Worm (Caenorhabditis elegans) whole organism, L1 larva: Measurements from ENCODE around the gene ivph-3.

Source experiments
- C04F5.9 ChIP-seq: sonication (generic microtip); optimal IDR thresholded peaks from 2 replicates; lab custom pipeline; 2016; ENCODE audit warnings: missing genetic modification characterization, missing compliant biosample characterization
- F16B12.6 ChIP-seq: fragments of 150-350 bp; optimal IDR thresholded peaks from 2 replicates; lab custom pipeline; 2014; ENCODE audit warnings: missing biosample characterization, missing genetic modification characterization
- alr-1 ChIP-seq: fragments of 200-800 bp; sonication (Bioruptor generic); optimal IDR thresholded peaks from 2 replicates; lab custom pipeline; 2018; ENCODE audit warnings: borderline replicate concordance, mild to moderate bottlenecking, missing genetic modification characterization, missing compliant biosample characterization
- aly-2 ChIP-seq: fragments of 150-350 bp; optimal IDR thresholded peaks from 2 replicates; lab custom pipeline; 2014; ENCODE audit warnings: missing biosample characterization, missing genetic modification characterization
- ceh-82 ChIP-seq, 3 experiments: fragments of 150-350 bp in 1 of 3; sonication (generic microtip) in 2 of 3; optimal IDR thresholded peaks; 2 replicates each; lab custom pipeline; 2014 to 2017; ENCODE audit warnings: missing biosample characterization in 3 of 3, missing genetic modification characterization in 3 of 3
- ceh-90 ChIP-seq: sonication (generic microtip); optimal IDR thresholded peaks from 2 replicates; lab custom pipeline; 2016; ENCODE audit warnings: missing genetic modification characterization, missing compliant biosample characterization
- ces-1 ChIP-seq: fragments of 150-350 bp; optimal IDR thresholded peaks from 2 replicates; lab custom pipeline; 2014; ENCODE audit warnings: missing biosample characterization, missing genetic modification reagents, missing genetic modification characterization
- dsc-1 ChIP-seq: sonication (generic microtip); optimal IDR thresholded peaks from 2 replicates; lab custom pipeline; 2016; ENCODE audit warnings: mild to moderate bottlenecking, missing genetic modification characterization, missing compliant biosample characterization
- efl-1 ChIP-seq, 4 experiments: fragments of 150-350 bp; optimal IDR thresholded peaks in 3 of 4; peaks in 1 of 4; 1 replicate in 1 of 4; 2 replicates in 3 of 4; lab custom pipeline; 2014; ENCODE audit warnings: missing biosample characterization in 2 of 4, missing genetic modification characterization in 2 of 4, missing genetic modification reagents in 2 of 4
- efl-3 ChIP-seq: fragments of 200-800 bp; sonication (Bioruptor generic); optimal IDR thresholded peaks from 2 replicates; lab custom pipeline; 2018; ENCODE audit warnings: mild to moderate bottlenecking, missing genetic modification characterization, missing compliant biosample characterization
- egl-13 ChIP-seq: sonication (generic microtip); optimal IDR thresholded peaks from 2 replicates; lab custom pipeline; 2016; ENCODE audit warnings: missing genotype, missing genetic modification reagents, missing genetic modification characterization, missing compliant biosample characterization
- egl-27 ChIP-seq, 2 experiments: fragments of 150-350 bp in 1 of 2; sonication (generic microtip); optimal IDR thresholded peaks; 3 replicates each; lab custom pipeline; 2017 to 2018; ENCODE audit warnings: missing biosample characterization in 2 of 2, missing genetic modification characterization in 2 of 2, missing genetic modification reagents in 2 of 2
- ets-5 ChIP-seq: fragments of 200-800 bp; sonication (Bioruptor generic); IDR thresholded peaks from 2 replicates; pipeline ENCODE4 v1.3.6; 2022; ENCODE audit warnings: missing genetic modification characterization, missing compliant biosample characterization
- fkh-4 ChIP-seq: sonication (generic microtip); optimal IDR thresholded peaks from 2 replicates; lab custom pipeline; 2016; ENCODE audit warnings: missing compliant biosample characterization, missing genetic modification characterization, borderline replicate concordance
- fkh-8 ChIP-seq: sonication (generic microtip); optimal IDR thresholded peaks from 2 replicates; lab custom pipeline; 2016; ENCODE audit warnings: mild to moderate bottlenecking, missing genetic modification characterization, missing compliant biosample characterization
- grh-1 ChIP-seq: fragments of 200-800 bp; sonication (Bioruptor generic); IDR thresholded peaks from 2 replicates; pipeline ENCODE4 v1.3.6; 2022; ENCODE audit warnings: missing genetic modification reagents, missing genetic modification characterization, missing compliant biosample characterization
- hlh-17 ChIP-seq: fragments of 200-800 bp; sonication (Bioruptor generic); optimal IDR thresholded peaks from 2 replicates; lab custom pipeline; 2018; ENCODE audit warnings: missing genetic modification characterization, mild to moderate bottlenecking, missing compliant biosample characterization, moderate library complexity, borderline replicate concordance
- hpl-2 ChIP-seq: fragments of 150-350 bp; optimal IDR thresholded peaks from 2 replicates; lab custom pipeline; 2014; ENCODE audit warnings: missing biosample characterization, missing genetic modification reagents, missing genetic modification characterization
- irx-1 ChIP-seq: sonication (generic microtip); optimal IDR thresholded peaks from 2 replicates; lab custom pipeline; 2016; ENCODE audit warnings: missing genetic modification characterization, missing compliant biosample characterization
- lin-13 ChIP-seq: fragments of 150-350 bp; optimal IDR thresholded peaks from 2 replicates; lab custom pipeline; 2014; ENCODE audit warnings: missing biosample characterization, missing genetic modification reagents, missing genetic modification characterization
- lin-35 ChIP-seq, 2 experiments: fragments of 150-350 bp; optimal IDR thresholded peaks; 2 replicates each; lab custom pipeline; 2014; ENCODE audit warnings: missing biosample characterization in 2 of 2, missing genetic modification characterization in 2 of 2, missing genetic modification reagents in 2 of 2
- lsy-2 ChIP-seq, 2 experiments: fragments of 150-350 bp; optimal IDR thresholded peaks; 2 replicates each; lab custom pipeline; 2014; ENCODE audit warnings: missing biosample characterization in 2 of 2, missing genetic modification characterization in 2 of 2
- mab-9 ChIP-seq: fragments of 200-800 bp; sonication (Bioruptor generic); IDR thresholded peaks from 2 replicates; pipeline ENCODE4 v1.3.6; 2022; ENCODE audit warnings: missing genetic modification reagents, missing genetic modification characterization, missing compliant biosample characterization
- mdl-1 ChIP-seq, 2 experiments: fragments of 150-350 bp; optimal IDR thresholded peaks; 2 replicates each; lab custom pipeline; 2014 to 2017; ENCODE audit warnings: missing biosample characterization in 2 of 2, missing genetic modification characterization in 2 of 2, inconsistent platforms in 1 of 2
- nhr-12 ChIP-seq: sonication (generic microtip); optimal IDR thresholded peaks from 2 replicates; lab custom pipeline; 2017; ENCODE audit warnings: missing biosample characterization, missing genetic modification characterization
- nhr-71 ChIP-seq: sonication (generic microtip); optimal IDR thresholded peaks from 2 replicates; lab custom pipeline; 2016; ENCODE audit warnings: mild to moderate bottlenecking, missing genetic modification characterization, moderate library complexity, missing compliant biosample characterization
- nhr-76 ChIP-seq: sonication (generic microtip); optimal IDR thresholded peaks from 2 replicates; lab custom pipeline; 2017; ENCODE audit warnings: missing biosample characterization, missing genetic modification characterization
- nhr-85 ChIP-seq: sonication (generic microtip); peaks from one replicate; lab custom pipeline; 2016; ENCODE audit warnings: missing genetic modification characterization, inconsistent platforms, missing compliant biosample characterization
- nhr-90 ChIP-seq: sonication (generic microtip); optimal IDR thresholded peaks from 2 replicates; lab custom pipeline; 2016; ENCODE audit warnings: mild to moderate bottlenecking, missing genetic modification characterization, missing compliant biosample characterization; ENCODE audit not compliant: poor library complexity
- pag-3 ChIP-seq: sonication (generic microtip); optimal IDR thresholded peaks from 2 replicates; lab custom pipeline; 2017; ENCODE audit warnings: missing genetic modification characterization, mild to moderate bottlenecking, missing compliant biosample characterization, antibody characterized with exemption, borderline replicate concordance; ENCODE audit not compliant: insufficient read depth
- pqm-1 ChIP-seq: sonication (generic microtip); optimal IDR thresholded peaks from 3 replicates; lab custom pipeline; 2017; ENCODE audit warnings: missing biosample characterization, missing genetic modification characterization
- rnt-1 ChIP-seq: sonication (generic microtip); optimal IDR thresholded peaks from 2 replicates; lab custom pipeline; 2016; ENCODE audit warnings: mild to moderate bottlenecking, missing genetic modification characterization, moderate library complexity, missing compliant biosample characterization
- skn-1 ChIP-seq: fragments of 150-350 bp; optimal IDR thresholded peaks from 2 replicates; lab custom pipeline; 2014; ENCODE audit warnings: missing biosample characterization, missing genetic modification characterization
- snpc-4 ChIP-seq: fragments of 150-350 bp; optimal IDR thresholded peaks from 2 replicates; lab custom pipeline; 2014; ENCODE audit warnings: missing biosample characterization, missing genetic modification characterization
- sptf-1 ChIP-seq: fragments of 150-350 bp; optimal IDR thresholded peaks from 2 replicates; lab custom pipeline; 2014; ENCODE audit warnings: missing biosample characterization, missing genetic modification characterization
- sup-37 ChIP-seq: fragments of 200-800 bp; sonication (Bioruptor generic); optimal IDR thresholded peaks from 2 replicates; lab custom pipeline; 2018; ENCODE audit warnings: mild to moderate bottlenecking, missing genetic modification characterization, missing compliant biosample characterization
- tbx-2 ChIP-seq: sonication (generic microtip); optimal IDR thresholded peaks from 2 replicates; lab custom pipeline; 2016; ENCODE audit warnings: missing genetic modification characterization, missing compliant biosample characterization
- unc-130 ChIP-seq: fragments of 150-350 bp; optimal IDR thresholded peaks from 2 replicates; lab custom pipeline; 2017; ENCODE audit warnings: missing biosample characterization, missing genetic modification characterization, inconsistent platforms
- unc-30 ChIP-seq: sonication (generic microtip); optimal IDR thresholded peaks from 2 replicates; lab custom pipeline; 2017; ENCODE audit warnings: missing biosample characterization, missing genetic modification characterization
- unc-62 ChIP-seq: fragments of 150-350 bp; optimal IDR thresholded peaks from 2 replicates; lab custom pipeline; 2014; ENCODE audit warnings: missing biosample characterization, missing genetic modification reagents, missing genetic modification characterization
- unc-98 ChIP-seq: fragments of 200-800 bp; sonication (Bioruptor generic); IDR thresholded peaks from 2 replicates; pipeline ENCODE4 v1.3.6; 2022; ENCODE audit warnings: missing genetic modification characterization, missing compliant biosample characterization
- zip-4 ChIP-seq: fragments of 200-800 bp; sonication (Bioruptor generic); optimal IDR thresholded peaks from 2 replicates; lab custom pipeline; 2018; ENCODE audit warnings: mild to moderate bottlenecking, missing genetic modification characterization, moderate library complexity, missing compliant biosample characterization
- ztf-4 ChIP-seq: fragments of 150-350 bp; optimal IDR thresholded peaks from 2 replicates; lab custom pipeline; 2014; ENCODE audit warnings: missing biosample characterization, missing genetic modification characterization

ivph-3 gene

DNA sequence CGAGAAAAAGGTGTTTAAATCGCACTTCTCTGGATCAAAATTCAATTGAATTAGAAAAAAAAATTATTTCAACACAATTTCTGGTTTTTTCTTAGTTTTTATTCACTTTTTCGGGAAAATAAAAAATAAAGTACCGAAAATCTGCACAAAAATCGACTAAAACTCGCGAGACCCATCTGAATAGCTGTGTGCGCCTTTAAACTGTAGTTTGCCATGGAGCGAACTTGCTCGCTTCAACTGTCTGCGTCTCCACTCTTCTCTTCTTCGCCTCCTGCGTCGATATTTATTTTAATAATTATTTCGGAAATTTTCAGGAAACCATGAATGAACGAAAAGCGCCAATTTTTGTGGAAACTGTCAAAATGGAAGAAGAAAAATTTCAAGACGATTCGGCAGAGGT lies 2.3 kb downstream of the ivph-3 start:
- TF ChIP-seq nhr-12 (tag; lab: Kevin White, UChicago) = no peak
- no peak for TF ChIP-seq nhr-71
- TF ChIP-seq nhr-90 = no peak
- TF ChIP-seq lsy-2 (tag; optimal IDR thresholded peaks at IDR 0.05; lab: Kevin White, UChicago) = peak in 1 of 2 experiments; percentile 3

DNA sequence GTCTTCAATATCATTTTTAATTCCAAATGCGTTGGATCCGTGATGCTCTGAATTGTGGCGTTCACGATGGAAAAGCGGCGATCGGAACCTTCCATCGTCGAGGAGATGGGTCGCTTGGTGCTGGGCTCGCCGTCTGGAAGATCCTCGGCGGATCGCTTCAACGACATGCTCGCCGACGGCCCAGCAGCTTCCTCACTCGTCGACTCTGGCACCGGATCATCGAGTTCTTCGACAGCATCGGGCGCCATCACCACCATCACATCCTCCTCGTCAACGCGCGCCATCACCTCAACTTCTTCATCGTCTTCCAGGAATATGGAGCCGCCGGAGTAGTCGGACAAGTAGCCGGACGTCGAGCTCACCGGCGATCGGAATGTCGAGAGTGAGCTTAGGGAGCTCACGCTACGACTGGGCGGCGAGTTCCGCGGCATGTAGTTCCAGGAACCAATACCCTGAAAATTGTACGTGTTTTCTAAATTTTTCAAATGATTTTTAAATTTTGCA lies 9.5 kb downstream of the ivph-3 start, which contains the start of gene Y67D8C.6:
Gene Y67D8C.6 (minus strand): TSS at position 454 of the 504 bp plus-strand sequence.
- TF ChIP-seq aly-2 (tag; lab: Kevin White, UChicago) (no peak), tbx-2 (tag; lab: Kevin White, UChicago) (no peak), C04F5.9 (tag; lab: Kevin White, UChicago) (no peak), grh-1 (GFP tag; lab: Robert Waterston, UW) (no peak), unc-30 (tag; lab: Kevin White, UChicago) (no peak), sup-37 (GFP tag; lab: Kevin White, UChicago) (no peak), nhr-90 (no peak), ets-5 (GFP tag; lab: Robert Waterston, UW) (no peak), pag-3 (tag; lab: Kevin White, UChicago) (no peak), hpl-2 (GFP tag; lab: Kevin White, UChicago) (no peak), mab-9 (no peak)

DNA sequence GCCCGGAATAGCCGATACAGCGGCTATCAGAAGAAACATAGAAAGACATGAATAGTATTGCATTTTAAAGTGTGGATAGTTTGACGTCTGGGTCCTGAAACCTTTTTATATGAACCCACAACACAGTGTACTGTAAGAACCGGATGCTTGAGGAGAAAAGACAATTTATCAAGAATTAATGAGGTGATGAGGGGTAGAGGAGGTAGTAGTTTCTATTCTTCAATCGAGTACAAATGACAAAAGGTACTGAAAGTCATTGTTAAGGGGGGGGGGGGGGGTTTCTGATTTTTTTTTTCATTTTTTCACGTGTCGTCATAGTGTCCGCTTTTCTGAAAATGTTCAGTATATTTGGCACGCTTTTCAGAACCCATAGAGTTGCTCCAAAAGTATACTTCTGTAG lies 13.3 kb downstream of the ivph-3 start, which contains the start of gene Y67D8C.7:
Gene Y67D8C.7 (minus strand): TSS at position 101 of the 400 bp plus-strand sequence.
- TF ChIP-seq efl-3 (GFP tag; lab: Kevin White, UChicago) (no peak), nhr-85 (tag; lab: Kevin White, UChicago) (peak; percentile 24)

DNA sequence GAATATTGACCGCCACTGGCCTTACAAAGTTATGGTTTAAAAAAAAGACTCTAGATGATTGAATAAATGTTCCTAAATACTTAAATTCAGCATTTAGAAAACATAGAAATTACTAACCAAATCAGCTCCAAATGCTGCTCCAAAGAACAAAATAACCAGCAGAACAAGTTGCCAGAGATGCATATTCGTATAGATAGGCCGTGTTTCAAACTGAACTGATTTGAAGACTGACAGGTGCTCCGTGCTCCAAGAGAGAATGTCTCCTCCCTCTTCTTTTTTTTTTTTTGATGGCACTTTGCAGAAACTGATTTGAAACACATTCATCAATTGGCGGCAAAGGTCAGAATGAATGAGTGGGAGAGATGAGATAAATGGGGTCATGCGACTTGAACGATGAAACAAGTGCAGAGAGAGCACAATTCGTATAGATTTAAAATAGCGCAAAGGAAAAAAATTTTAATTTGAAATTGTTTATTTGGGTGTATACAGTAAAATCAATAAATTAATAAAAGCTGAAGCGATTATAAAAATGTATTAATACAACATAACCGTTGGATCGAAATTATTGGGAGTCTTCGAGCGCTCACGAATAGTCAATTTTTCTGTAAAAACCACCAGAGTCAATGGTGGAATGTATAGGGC lies 16.2 kb downstream of the ivph-3 start, which contains the start of gene cpg-9:
Gene cpg-9 (minus strand): TSS at position 592 of the 642 bp plus-strand sequence.
- TF ChIP-seq snpc-4 (tag; lab: Kevin White, UChicago) (no peak), pqm-1 (no peak), efl-3 (GFP tag; lab: Kevin White, UChicago) (no peak), efl-1 (optimal IDR thresholded peaks at IDR 0.05; lab: Kevin White, UChicago) (no peak), efl-1 (GFP tag; optimal IDR thresholded peaks at IDR 0.05 in 1 of 2; lab: Kevin White, UChicago) (peak in 1 of 2 experiments; percentile 37), egl-13 (tag; lab: Kevin White, UChicago) (no peak), fkh-4 (tag; lab: Kevin White, UChicago) (no peak), ceh-90 (tag; lab: Kevin White, UChicago) (no peak), skn-1 (no peak), ceh-82 (tag; optimal IDR thresholded peaks at IDR 0.05; lab: Kevin White, UChicago) (no peak), hpl-2 (GFP tag; lab: Kevin White, UChicago) (no peak), ztf-4 (tag; lab: Kevin White, UChicago) (no peak), fkh-8 (tag; lab: Kevin White, UChicago) (no peak), ets-5 (GFP tag; lab: Robert Waterston, UW) (no peak), zip-4 (GFP tag; lab: Kevin White, UChicago) (no peak), lin-13 (GFP tag; lab: Kevin White, UChicago) (no peak), sptf-1 (tag; lab: Kevin White, UChicago) (no peak), sup-37 (GFP tag; lab: Kevin White, UChicago) (no peak), lsy-2 (tag; optimal IDR thresholded peaks at IDR 0.05; lab: Kevin White, UChicago) (peak in 1 of 2 experiments; percentile 15), mdl-1 (tag; optimal IDR thresholded peaks at IDR 0.05; lab: Kevin White, UChicago) (no peak), egl-27 (tag; optimal IDR thresholded peaks at IDR 0.05; lab: Kevin White, UChicago) (no peak), hlh-17 (GFP tag; lab: Kevin White, UChicago) (no peak), irx-1 (tag; lab: Kevin White, UChicago) (no peak), ces-1 (GFP tag; lab: Kevin White, UChicago) (no peak), nhr-90 (no peak), nhr-71 (no peak), unc-130 (tag; lab: Kevin White, UChicago) (peak; percentile 26), dsc-1 (tag; lab: Kevin White, UChicago) (peak; percentile 57), pag-3 (tag; lab: Kevin White, UChicago) (peak; percentile 40), nhr-76 (tag; lab: Kevin White, UChicago) (no peak), tbx-2 (tag; lab: Kevin White, UChicago) (no peak), F16B12.6 (tag; lab: Kevin White, UChicago) (no peak), alr-1 (tag; lab: Kevin White, UChicago) (no peak), rnt-1 (tag; lab: Kevin White, UChicago) (peak; percentile 67), unc-62 (GFP tag; lab: Kevin White, UChicago) (no peak), lin-35 (GFP tag; optimal IDR thresholded peaks at IDR 0.05; lab: Kevin White, UChicago) (no peak), unc-98 (GFP tag; lab: Robert Waterston, UW) (no peak)
